Fruit fly (Drosophila melanogaster) S2 (cell line): ENCODE data around the gene for.

ENCODE experiments used
- CG8478 ChIP-seq: fragments of >200 bp; optimal IDR thresholded peaks from 2 replicates; lab custom pipeline; 2018
- CTCF ChIP-seq, 2 experiments: fragments of >200 bp; optimal IDR thresholded peaks; 2 replicates each; lab custom pipeline; 2018

DNA sequence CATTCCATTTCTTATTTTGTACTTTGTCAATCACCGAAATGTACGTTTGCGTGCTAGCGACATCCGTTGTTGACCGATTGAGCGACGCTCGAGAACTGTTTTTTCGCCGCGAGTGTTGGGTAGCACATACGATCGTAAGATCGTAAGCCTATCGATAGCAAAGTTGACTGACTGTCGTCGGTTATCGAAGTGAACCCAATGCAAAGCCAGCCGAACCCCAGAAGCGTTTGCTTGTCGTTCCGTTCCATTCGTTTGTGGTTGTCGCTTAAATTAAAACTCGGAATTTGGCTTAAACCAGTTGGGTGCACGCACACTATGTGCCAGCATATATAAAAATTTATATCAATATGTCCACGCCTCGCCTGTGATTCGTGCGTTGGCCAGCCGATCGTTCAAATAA lies 10.7 kb downstream of the for start:
- no peak for TF ChIP-seq CG8478 (lab: Kevin White, UChicago)
- TF ChIP-seq CTCF (optimal IDR thresholded peaks at IDR 0.05; lab: Kevin White, UChicago), result no peak
